Worm (Caenorhabditis elegans) whole organism, L1 larva: ENCODE data around the gene ubc-7.

ENCODE experiments used
- C04F5.9 ChIP-seq: sonication (generic microtip); optimal IDR thresholded peaks from 2 replicates; lab custom pipeline; 2016; ENCODE audit warnings: missing genetic modification characterization, missing compliant biosample characterization
- C34B4.2 ChIP-seq: sonication (generic microtip); optimal IDR thresholded peaks from 2 replicates; lab custom pipeline; 2017; ENCODE audit warnings: mild to moderate bottlenecking, missing genetic modification characterization, missing compliant biosample characterization
- blmp-1 ChIP-seq: fragments of 150-350 bp; optimal IDR thresholded peaks from 2 replicates; lab custom pipeline; 2014; ENCODE audit warnings: missing biosample characterization, missing genetic modification characterization
- ceh-63 ChIP-seq: fragments of 200-800 bp; sonication (Bioruptor generic); optimal IDR thresholded peaks from 2 replicates; lab custom pipeline; 2018; ENCODE audit warnings: mild to moderate bottlenecking, missing genetic modification characterization, missing compliant biosample characterization
- ceh-82 ChIP-seq, 3 experiments: fragments of 150-350 bp in 1 of 3; sonication (generic microtip) in 2 of 3; optimal IDR thresholded peaks; 2 replicates each; lab custom pipeline; 2014 to 2017; ENCODE audit warnings: missing biosample characterization in 3 of 3, missing genetic modification characterization in 3 of 3
- ceh-88 ChIP-seq: fragments of 200-800 bp; sonication (Bioruptor generic); IDR thresholded peaks from 2 replicates; pipeline ENCODE4 v1.3.6; 2022; ENCODE audit warnings: missing genetic modification characterization, missing compliant biosample characterization
- ceh-90 ChIP-seq: sonication (generic microtip); optimal IDR thresholded peaks from 2 replicates; lab custom pipeline; 2016; ENCODE audit warnings: missing genetic modification characterization, missing compliant biosample characterization
- dsc-1 ChIP-seq: sonication (generic microtip); optimal IDR thresholded peaks from 2 replicates; lab custom pipeline; 2016; ENCODE audit warnings: mild to moderate bottlenecking, missing genetic modification characterization, missing compliant biosample characterization
- efl-1 ChIP-seq, 4 experiments: fragments of 150-350 bp; optimal IDR thresholded peaks in 3 of 4; peaks in 1 of 4; 1 replicate in 1 of 4; 2 replicates in 3 of 4; lab custom pipeline; 2014; ENCODE audit warnings: missing biosample characterization in 2 of 4, missing genetic modification characterization in 2 of 4, missing genetic modification reagents in 2 of 4
- efl-3 ChIP-seq: fragments of 200-800 bp; sonication (Bioruptor generic); optimal IDR thresholded peaks from 2 replicates; lab custom pipeline; 2018; ENCODE audit warnings: mild to moderate bottlenecking, missing genetic modification characterization, missing compliant biosample characterization
- egl-13 ChIP-seq: sonication (generic microtip); optimal IDR thresholded peaks from 2 replicates; lab custom pipeline; 2016; ENCODE audit warnings: missing genotype, missing genetic modification reagents, missing genetic modification characterization, missing compliant biosample characterization
- elt-2 ChIP-seq: sonication (generic microtip); optimal IDR thresholded peaks from 2 replicates; lab custom pipeline; 2016; ENCODE audit warnings: missing genetic modification characterization, mild to moderate bottlenecking, inconsistent platforms, missing compliant biosample characterization, missing genetic modification reagents
- elt-3 ChIP-seq, 6 experiments: fragments of 150-350 bp in 1 of 6; sonication (generic microtip); optimal IDR thresholded peaks; 2 replicates each; lab custom pipeline; 2017 to 2018; ENCODE audit warnings: missing biosample characterization in 6 of 6, missing genetic modification characterization in 6 of 6, inconsistent platforms in 1 of 6
- ets-5 ChIP-seq: fragments of 200-800 bp; sonication (Bioruptor generic); IDR thresholded peaks from 2 replicates; pipeline ENCODE4 v1.3.6; 2022; ENCODE audit warnings: missing genetic modification characterization, missing compliant biosample characterization
- fkh-10 ChIP-seq: sonication (generic microtip); optimal IDR thresholded peaks from 2 replicates; lab custom pipeline; 2017; ENCODE audit warnings: missing biosample characterization, missing genetic modification reagents, missing genetic modification characterization
- fkh-4 ChIP-seq: sonication (generic microtip); optimal IDR thresholded peaks from 2 replicates; lab custom pipeline; 2016; ENCODE audit warnings: missing compliant biosample characterization, missing genetic modification characterization, borderline replicate concordance
- grh-1 ChIP-seq: fragments of 200-800 bp; sonication (Bioruptor generic); IDR thresholded peaks from 2 replicates; pipeline ENCODE4 v1.3.6; 2022; ENCODE audit warnings: missing genetic modification reagents, missing genetic modification characterization, missing compliant biosample characterization
- hlh-17 ChIP-seq: fragments of 200-800 bp; sonication (Bioruptor generic); optimal IDR thresholded peaks from 2 replicates; lab custom pipeline; 2018; ENCODE audit warnings: missing genetic modification characterization, mild to moderate bottlenecking, missing compliant biosample characterization, moderate library complexity, borderline replicate concordance
- hlh-4 ChIP-seq: sonication (generic microtip); optimal IDR thresholded peaks from 2 replicates; lab custom pipeline; 2016; ENCODE audit warnings: mild to moderate bottlenecking, missing genetic modification characterization, missing compliant biosample characterization
- hpl-2 ChIP-seq: fragments of 150-350 bp; optimal IDR thresholded peaks from 2 replicates; lab custom pipeline; 2014; ENCODE audit warnings: missing biosample characterization, missing genetic modification reagents, missing genetic modification characterization
- isw-1 ChIP-seq: fragments of 200-800 bp; sonication (Bioruptor generic); IDR thresholded peaks from 2 replicates; pipeline ENCODE4 v1.3.6; 2022; ENCODE audit warnings: missing genetic modification characterization, missing compliant biosample characterization
- jun-1 ChIP-seq: fragments of 150-350 bp; optimal IDR thresholded peaks from 2 replicates; lab custom pipeline; 2014; ENCODE audit warnings: missing biosample characterization, missing genetic modification reagents, missing genetic modification characterization
- lin-14 ChIP-seq: fragments of 200-800 bp; sonication (Bioruptor generic); optimal IDR thresholded peaks from 2 replicates; lab custom pipeline; 2018; ENCODE audit warnings: mild to moderate bottlenecking, missing genetic modification characterization, moderate library complexity, missing compliant biosample characterization
- lin-15B ChIP-seq: fragments of 150-350 bp; sonication (generic microtip); optimal IDR thresholded peaks from 3 replicates; lab custom pipeline; 2014; ENCODE audit warnings: missing biosample characterization, missing genetic modification characterization
- lir-3 ChIP-seq: sonication (generic microtip); optimal IDR thresholded peaks from 2 replicates; lab custom pipeline; 2016; ENCODE audit warnings: mild to moderate bottlenecking, missing genetic modification characterization, moderate library complexity, missing compliant biosample characterization; ENCODE audit not compliant: poor library complexity
- mab-9 ChIP-seq: fragments of 200-800 bp; sonication (Bioruptor generic); IDR thresholded peaks from 2 replicates; pipeline ENCODE4 v1.3.6; 2022; ENCODE audit warnings: missing genetic modification reagents, missing genetic modification characterization, missing compliant biosample characterization
- mdl-1 ChIP-seq, 2 experiments: fragments of 150-350 bp; optimal IDR thresholded peaks; 2 replicates each; lab custom pipeline; 2014 to 2017; ENCODE audit warnings: missing biosample characterization in 2 of 2, missing genetic modification characterization in 2 of 2, inconsistent platforms in 1 of 2
- mef-2 ChIP-seq: fragments of 150-350 bp; optimal IDR thresholded peaks from 2 replicates; lab custom pipeline; 2014; ENCODE audit warnings: missing biosample characterization, missing genetic modification characterization
- mep-1 ChIP-seq: fragments of 150-350 bp; optimal IDR thresholded peaks from 2 replicates; lab custom pipeline; 2014; ENCODE audit warnings: missing biosample characterization, missing genetic modification characterization
- nhr-11 ChIP-seq: fragments of 150-350 bp; optimal IDR thresholded peaks from 2 replicates; lab custom pipeline; 2014; ENCODE audit warnings: missing biosample characterization, missing genetic modification characterization
- nhr-12 ChIP-seq: sonication (generic microtip); optimal IDR thresholded peaks from 2 replicates; lab custom pipeline; 2017; ENCODE audit warnings: missing biosample characterization, missing genetic modification characterization
- nhr-20 ChIP-seq: sonication (generic microtip); optimal IDR thresholded peaks from 2 replicates; lab custom pipeline; 2016; ENCODE audit warnings: mild to moderate bottlenecking, missing genetic modification characterization, missing compliant biosample characterization
- nhr-237 ChIP-seq: fragments of 150-350 bp; optimal IDR thresholded peaks from 2 replicates; lab custom pipeline; 2014; ENCODE audit warnings: missing biosample characterization, missing genetic modification characterization
- nhr-47 ChIP-seq: sonication (generic microtip); optimal IDR thresholded peaks from 2 replicates; lab custom pipeline; 2016; ENCODE audit warnings: mild to moderate bottlenecking, missing genetic modification characterization, moderate library complexity, missing compliant biosample characterization
- nhr-71 ChIP-seq: sonication (generic microtip); optimal IDR thresholded peaks from 2 replicates; lab custom pipeline; 2016; ENCODE audit warnings: mild to moderate bottlenecking, missing genetic modification characterization, moderate library complexity, missing compliant biosample characterization
- nhr-84 ChIP-seq: sonication (generic microtip); optimal IDR thresholded peaks from 2 replicates; lab custom pipeline; 2017; ENCODE audit warnings: missing biosample characterization, missing genetic modification characterization
- nhr-85 ChIP-seq: sonication (generic microtip); peaks from one replicate; lab custom pipeline; 2016; ENCODE audit warnings: missing genetic modification characterization, inconsistent platforms, missing compliant biosample characterization
- pag-3 ChIP-seq: sonication (generic microtip); optimal IDR thresholded peaks from 2 replicates; lab custom pipeline; 2017; ENCODE audit warnings: missing genetic modification characterization, mild to moderate bottlenecking, missing compliant biosample characterization, antibody characterized with exemption, borderline replicate concordance; ENCODE audit not compliant: insufficient read depth
- pax-3 ChIP-seq: fragments of 200-800 bp; sonication (Bioruptor generic); optimal IDR thresholded peaks from 2 replicates; lab custom pipeline; 2018; ENCODE audit warnings: mild to moderate bottlenecking, missing genetic modification characterization, moderate library complexity, missing compliant biosample characterization
- snpc-4 ChIP-seq: fragments of 150-350 bp; optimal IDR thresholded peaks from 2 replicates; lab custom pipeline; 2014; ENCODE audit warnings: missing biosample characterization, missing genetic modification characterization
- snu-23 ChIP-seq: sonication (generic microtip); optimal IDR thresholded peaks from 2 replicates; lab custom pipeline; 2016; ENCODE audit warnings: missing genetic modification characterization, missing compliant biosample characterization
- sox-4 ChIP-seq: sonication (generic microtip); optimal IDR thresholded peaks from 2 replicates; lab custom pipeline; 2016; ENCODE audit warnings: missing genetic modification characterization, missing compliant biosample characterization
- sptf-1 ChIP-seq: fragments of 150-350 bp; optimal IDR thresholded peaks from 2 replicates; lab custom pipeline; 2014; ENCODE audit warnings: missing biosample characterization, missing genetic modification characterization
- sup-37 ChIP-seq: fragments of 200-800 bp; sonication (Bioruptor generic); optimal IDR thresholded peaks from 2 replicates; lab custom pipeline; 2018; ENCODE audit warnings: mild to moderate bottlenecking, missing genetic modification characterization, missing compliant biosample characterization
- tbx-2 ChIP-seq: sonication (generic microtip); optimal IDR thresholded peaks from 2 replicates; lab custom pipeline; 2016; ENCODE audit warnings: missing genetic modification characterization, missing compliant biosample characterization
- tlp-1 ChIP-seq: fragments of 150-350 bp; optimal IDR thresholded peaks from 2 replicates; lab custom pipeline; 2014; ENCODE audit warnings: missing biosample characterization, missing genetic modification characterization
- unc-30 ChIP-seq: sonication (generic microtip); optimal IDR thresholded peaks from 2 replicates; lab custom pipeline; 2017; ENCODE audit warnings: missing biosample characterization, missing genetic modification characterization
- unc-98 ChIP-seq: fragments of 200-800 bp; sonication (Bioruptor generic); IDR thresholded peaks from 2 replicates; pipeline ENCODE4 v1.3.6; 2022; ENCODE audit warnings: missing genetic modification characterization, missing compliant biosample characterization
- vab-15 ChIP-seq: sonication (generic microtip); optimal IDR thresholded peaks from 2 replicates; lab custom pipeline; 2017; ENCODE audit warnings: missing genotype, mild to moderate bottlenecking, missing genetic modification characterization, missing compliant biosample characterization
- zip-4 ChIP-seq: fragments of 200-800 bp; sonication (Bioruptor generic); optimal IDR thresholded peaks from 2 replicates; lab custom pipeline; 2018; ENCODE audit warnings: mild to moderate bottlenecking, missing genetic modification characterization, moderate library complexity, missing compliant biosample characterization
- ztf-11 ChIP-seq, 2 experiments: sonication (generic microtip); optimal IDR thresholded peaks; 2 replicates each; lab custom pipeline; 2016 to 2017; ENCODE audit warnings: missing genetic modification characterization in 2 of 2, missing biosample characterization in 1 of 2, missing compliant biosample characterization in 1 of 2
- ztf-4 ChIP-seq: fragments of 150-350 bp; optimal IDR thresholded peaks from 2 replicates; lab custom pipeline; 2014; ENCODE audit warnings: missing biosample characterization, missing genetic modification characterization

Gene ubc-7

DNA sequence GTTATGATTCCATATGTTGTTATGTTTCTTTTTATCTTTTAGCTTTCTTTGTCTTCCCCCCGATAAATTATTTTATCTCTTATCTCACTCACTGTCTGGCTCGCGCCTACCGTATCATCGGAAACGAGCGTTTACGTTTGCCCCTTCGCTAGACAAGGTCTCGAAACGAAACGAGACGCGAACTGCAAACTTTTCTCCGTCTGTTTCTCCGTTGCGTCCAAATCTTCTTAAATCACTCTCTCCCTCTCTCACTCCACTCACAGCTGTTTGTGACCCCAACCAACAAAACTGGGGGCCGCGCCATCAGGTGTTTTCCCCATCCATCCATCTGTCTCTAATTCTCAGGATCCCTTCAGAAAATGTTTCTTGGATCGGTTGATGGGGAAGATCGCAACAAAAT, 10.8 kb downstream of the ubc-7 start:
- TF ChIP-seq tlp-1 = no peak
- TF ChIP-seq efl-3 (GFP tag; lab: Kevin White, UChicago) = no peak
- TF ChIP-seq nhr-47 (tag; lab: Kevin White, UChicago) = peak; percentile 30
- peak; percentile 43 for TF ChIP-seq nhr-20
- TF ChIP-seq mef-2 (tag; lab: Kevin White, UChicago) = no peak
- peak; percentile 80 for TF ChIP-seq lin-14
- no peak for TF ChIP-seq jun-1 (tag; lab: Kevin White, UChicago)
- no peak for TF ChIP-seq ets-5 (GFP tag; lab: Robert Waterston, UW)
- no peak for TF ChIP-seq C34B4.2 (tag; lab: Kevin White, UChicago)
- no peak for TF ChIP-seq hlh-17 (GFP tag; lab: Kevin White, UChicago)
- no peak for TF ChIP-seq egl-13
- TF ChIP-seq C04F5.9 (tag; lab: Kevin White, UChicago) = no peak
- no peak for TF ChIP-seq pax-3
- no peak for TF ChIP-seq hlh-4
- TF ChIP-seq ztf-4 = peak; percentile 19
- TF ChIP-seq vab-15 (tag; lab: Kevin White, UChicago) = no peak
- TF ChIP-seq sptf-1 (tag; lab: Kevin White, UChicago) = no peak
- TF ChIP-seq isw-1 (GFP tag; lab: Robert Waterston, UW) = no peak
- no peak for TF ChIP-seq pag-3 (tag; lab: Kevin White, UChicago)
- no peak for TF ChIP-seq sox-4 (tag; lab: Kevin White, UChicago)
- TF ChIP-seq grh-1 (GFP tag; lab: Robert Waterston, UW) = no peak
- TF ChIP-seq nhr-71 (tag; lab: Kevin White, UChicago) = peak; percentile 83
- TF ChIP-seq nhr-237 (tag; lab: Kevin White, UChicago) = no peak
- peak; percentile 27 to 37 for TF ChIP-seq efl-1 (optimal IDR thresholded peaks at IDR 0.05; lab: Kevin White, UChicago)
- peak; percentile 22 to 91 for TF ChIP-seq efl-1 (GFP tag; optimal IDR thresholded peaks at IDR 0.05 in 1 of 2; lab: Kevin White, UChicago)
- TF ChIP-seq snpc-4 (tag; lab: Kevin White, UChicago) = no peak
- TF ChIP-seq blmp-1 = peak; percentile 74
- TF ChIP-seq tbx-2 (tag; lab: Kevin White, UChicago) = peak; percentile 36
- no peak for TF ChIP-seq nhr-84 (tag; lab: Kevin White, UChicago)
- TF ChIP-seq mep-1 (tag; lab: Kevin White, UChicago) = peak; percentile 31
- TF ChIP-seq lir-3 = no peak
- no peak for TF ChIP-seq ceh-88 (GFP tag; lab: Robert Waterston, UW)
- TF ChIP-seq elt-2 (tag; lab: Kevin White, UChicago) = no peak
- no peak for TF ChIP-seq lin-15B (tag; lab: Kevin White, UChicago)
- no peak for TF ChIP-seq nhr-11
- TF ChIP-seq unc-98 = no peak
- TF ChIP-seq mdl-1 (tag; optimal IDR thresholded peaks at IDR 0.05; lab: Kevin White, UChicago) = peak in 1 of 2 experiments; percentile 46
- TF ChIP-seq nhr-12 (tag; lab: Kevin White, UChicago) = no peak
- no peak for TF ChIP-seq fkh-4
- TF ChIP-seq ceh-82 (tag; optimal IDR thresholded peaks at IDR 0.05; lab: Kevin White, UChicago) = no peak
- no peak for TF ChIP-seq sup-37
- TF ChIP-seq fkh-10 (GFP tag; lab: Kevin White, UChicago) = no peak
- no peak for TF ChIP-seq zip-4
- TF ChIP-seq hpl-2 (GFP tag; lab: Kevin White, UChicago) = no peak
- TF ChIP-seq ztf-11 (tag; optimal IDR thresholded peaks at IDR 0.05; lab: Kevin White, UChicago) = no peak
- peak; percentile 29; the same call in 1 of the 2 replicates for TF ChIP-seq mab-9 (GFP tag; lab: Robert Waterston, UW)
- peak; percentile 69 for TF ChIP-seq snu-23 (GFP tag; lab: Kevin White, UChicago)
- TF ChIP-seq ceh-63 = no peak
- TF ChIP-seq ceh-90 (tag; lab: Kevin White, UChicago) = no peak
- peak; percentile 87 for TF ChIP-seq dsc-1 (tag; lab: Kevin White, UChicago)
- TF ChIP-seq nhr-85 (tag; lab: Kevin White, UChicago) = peak; percentile 81
- TF ChIP-seq unc-30 (tag; lab: Kevin White, UChicago) = no peak
- TF ChIP-seq elt-3 (tag; optimal IDR thresholded peaks at IDR 0.05; lab: Kevin White, UChicago) = no peak
